Fruit fly (Drosophila melanogaster) whole organism, embryonic: ENCODE measurements around the gene por.
A peak's percentile ranks its signal among the peaks of the same experiment; 100 is the strongest.

ENCODE experiments used
- Awh ChIP-seq: fragments of 200-800 bp; sonication (Bioruptor generic); IDR thresholded peaks from 2 replicates; pipeline ENCODE4, ENCODE4 v1.3.6; 2022; ENCODE audit warnings: missing biosample characterization, missing genetic modification characterization
- Bgb ChIP-seq: fragments of 200-800 bp; sonication (Bioruptor generic); IDR thresholded peaks from 2 replicates; pipeline ENCODE4 v1.3.6; 2022; ENCODE audit warnings: missing biosample characterization, missing genetic modification characterization; ENCODE audit not compliant: partially characterized antibody
- Bteb2 ChIP-seq: fragments of 200-800 bp; sonication (Bioruptor generic); optimal IDR thresholded peaks from 2 replicates; lab custom pipeline; 2016; ENCODE audit warnings: missing biosample characterization, missing genetic modification characterization
- CG11456 ChIP-seq: fragments of 200-800 bp; sonication (Bioruptor generic); IDR thresholded peaks from 3 replicates; pipeline ENCODE4 v1.3.6; 2022; ENCODE audit warnings: missing biosample characterization, missing genetic modification characterization
- CG12659 ChIP-seq: fragments of 200-800 bp; sonication (Bioruptor generic); optimal IDR thresholded peaks from 3 replicates; lab custom pipeline; 2017; ENCODE audit warnings: mild to moderate bottlenecking, missing biosample characterization, missing genetic modification reagents, missing genetic modification characterization
- CG12744 ChIP-seq: fragments of 200-800 bp; sonication (Bioruptor generic); optimal IDR thresholded peaks from 2 replicates; lab custom pipeline; 2016; ENCODE audit warnings: missing biosample characterization, missing genetic modification characterization
- CG13775 ChIP-seq: fragments of 200-800 bp; sonication (Bioruptor generic); optimal IDR thresholded peaks from 3 replicates; lab custom pipeline; 2017; ENCODE audit warnings: missing biosample characterization, mild to moderate bottlenecking, missing genetic modification characterization
- CG14710 ChIP-seq: fragments of 200-800 bp; sonication (Bioruptor generic); optimal IDR thresholded peaks from 3 replicates; lab custom pipeline; 2019; ENCODE audit warnings: missing biosample characterization, mild to moderate bottlenecking, missing genetic modification characterization, moderate library complexity
- CG15514 ChIP-seq: fragments of 200-800 bp; sonication (Bioruptor generic); optimal IDR thresholded peaks from 3 replicates; lab custom pipeline; 2017; ENCODE audit warnings: missing biosample characterization, missing genetic modification characterization, mild to moderate bottlenecking, moderate library complexity, missing genetic modification reagents
- CG1602 ChIP-seq: fragments of 200-800 bp; sonication (Bioruptor generic); optimal IDR thresholded peaks from 3 replicates; lab custom pipeline; 2016; ENCODE audit warnings: missing biosample characterization, missing genetic modification characterization
- CG17328 ChIP-seq: fragments of 200-800 bp; sonication (Bioruptor generic); IDR thresholded peaks from 2 replicates; pipeline ENCODE4 v1.3.6; 2022; ENCODE audit warnings: missing biosample characterization, missing genetic modification characterization
- CG17829 ChIP-seq: fragments of 200-800 bp; optimal IDR thresholded peaks from 2 replicates; lab custom pipeline; 2019; ENCODE audit warnings: missing biosample characterization, mild to moderate bottlenecking, missing genetic modification characterization, moderate library complexity
- CG18619 ChIP-seq: fragments of 200-800 bp; sonication (Bioruptor generic); optimal IDR thresholded peaks from 3 replicates; lab custom pipeline; 2017; ENCODE audit warnings: missing biosample characterization, mild to moderate bottlenecking, missing genetic modification characterization
- CG2129 ChIP-seq: fragments of 200-800 bp; sonication (Bioruptor generic); IDR thresholded peaks from 2 replicates; pipeline ENCODE4 v1.3.6; 2022; ENCODE audit warnings: missing biosample characterization, missing genetic modification characterization; ENCODE audit not compliant: partially characterized antibody
- CG30403 ChIP-seq: fragments of 200-800 bp; sonication (Bioruptor generic); optimal IDR thresholded peaks from 3 replicates; lab custom pipeline; 2016; ENCODE audit warnings: missing biosample characterization, missing genetic modification characterization
- CG33557 ChIP-seq: fragments of 200-800 bp; sonication (Bioruptor generic); optimal IDR thresholded peaks from 2 replicates; lab custom pipeline; 2019; ENCODE audit warnings: missing biosample characterization, mild to moderate bottlenecking, missing genetic modification characterization, moderate library complexity
- CG3847 ChIP-seq: fragments of 200-800 bp; sonication (Bioruptor generic); IDR thresholded peaks from 2 replicates; pipeline ENCODE4 v1.3.6; 2022; ENCODE audit warnings: missing biosample characterization, missing genetic modification characterization
- CG42726 ChIP-seq: fragments of 200-800 bp; sonication (Bioruptor generic); IDR thresholded peaks from 2 replicates; pipeline ENCODE4 v1.3.6; 2022; ENCODE audit warnings: missing biosample characterization, missing genetic modification characterization; ENCODE audit not compliant: partially characterized antibody
- CG7745 ChIP-seq: fragments of 200-800 bp; sonication (Bioruptor generic); optimal IDR thresholded peaks from 2 replicates; lab custom pipeline; 2018; ENCODE audit warnings: missing biosample characterization, mild to moderate bottlenecking, missing genetic modification characterization, moderate library complexity
- CG8478 ChIP-seq: fragments of >200 bp; optimal IDR thresholded peaks from 2 replicates; lab custom pipeline; 2018
- CG9932 ChIP-seq: fragments of 200-800 bp; sonication (Bioruptor generic); IDR thresholded peaks from 2 replicates; pipeline ENCODE4 v1.3.6; 2022; ENCODE audit warnings: missing biosample characterization, missing genetic modification characterization
- Dp ChIP-seq: fragments of 200-800 bp; sonication (Bioruptor generic); optimal IDR thresholded peaks from 2 replicates; lab custom pipeline; 2018; ENCODE audit warnings: missing biosample characterization, mild to moderate bottlenecking, missing genetic modification characterization, moderate library complexity
- HmgD ChIP-seq: fragments of 200-800 bp; sonication (Bioruptor generic); optimal IDR thresholded peaks from 3 replicates; lab custom pipeline; 2016; ENCODE audit warnings: missing biosample characterization, missing genetic modification characterization
- HmgZ ChIP-seq: fragments of 200-800 bp; sonication (Bioruptor generic); optimal IDR thresholded peaks from 2 replicates; lab custom pipeline; 2018; ENCODE audit warnings: missing biosample characterization, mild to moderate bottlenecking, missing genetic modification characterization
- Myb ChIP-seq: fragments of 200-800 bp; sonication (Bioruptor generic); optimal IDR thresholded peaks from 2 replicates; lab custom pipeline; 2016; ENCODE audit warnings: missing biosample characterization, missing genetic modification characterization
- Neu2 ChIP-seq: fragments of 200-800 bp; sonication (Bioruptor generic); optimal IDR thresholded peaks from 3 replicates; lab custom pipeline; 2016; ENCODE audit warnings: missing biosample characterization, missing genetic modification characterization, borderline replicate concordance
- Rfx ChIP-seq: fragments of 200-800 bp; sonication (Bioruptor generic); IDR thresholded peaks from 2 replicates; pipeline ENCODE4 v1.3.6; 2022; ENCODE audit warnings: missing biosample characterization, missing genetic modification characterization
- Sin3A ChIP-seq: fragments of >200 bp; optimal IDR thresholded peaks from 2 replicates; lab custom pipeline; 2018
- Taf1 ChIP-seq: fragments of 200-800 bp; sonication (Bioruptor generic); IDR thresholded peaks from 2 replicates; pipeline ENCODE4 v1.3.6; 2022; ENCODE audit warnings: missing biosample characterization, missing genetic modification characterization
- Xbp1 ChIP-seq: fragments of 200-800 bp; sonication (Bioruptor generic); optimal IDR thresholded peaks from 3 replicates; lab custom pipeline; 2016; ENCODE audit warnings: missing biosample characterization, mild to moderate bottlenecking, missing genetic modification characterization
- abd-A ChIP-seq: fragments of 200-800 bp; sonication (Bioruptor generic); optimal IDR thresholded peaks from 3 replicates; lab custom pipeline; 2019; ENCODE audit warnings: missing biosample characterization, mild to moderate bottlenecking, missing genetic modification characterization, moderate library complexity
- ci ChIP-seq: fragments of 200-800 bp; sonication (Bioruptor generic); IDR thresholded peaks from 3 replicates; pipeline ENCODE4 v1.3.6; 2022; ENCODE audit warnings: missing biosample characterization, missing genetic modification characterization
- croc ChIP-seq: fragments of 200-800 bp; sonication (Bioruptor generic); conservative IDR thresholded peaks from 3 replicates; pipeline ENCODE4 v1.3.6; 2022; ENCODE audit warnings: missing biosample characterization, missing genetic modification characterization
- en ChIP-seq: fragments of 200-800 bp; sonication (Bioruptor generic); optimal IDR thresholded peaks from 2 replicates; lab custom pipeline; 2016; ENCODE audit warnings: missing biosample characterization, missing genetic modification characterization
- hkb ChIP-seq, 2 experiments: fragments of 200-800 bp in 1 of 2; fragments of >200 bp in 1 of 2; sonication (Bioruptor generic) in 1 of 2; IDR thresholded peaks in 1 of 2; optimal IDR thresholded peaks in 1 of 2; 2 replicates each; pipeline versions ENCODE4 v1.3.6 to Lab custom; 2017 to 2022; ENCODE audit warnings: missing biosample characterization in 1 of 2, missing genetic modification characterization in 1 of 2
- ind ChIP-seq: fragments of 200-800 bp; sonication (Bioruptor generic); optimal IDR thresholded peaks from 3 replicates; lab custom pipeline; 2016; ENCODE audit warnings: missing biosample characterization, missing genetic modification characterization
- jumu ChIP-seq: fragments of 200-800 bp; sonication (Bioruptor generic); optimal IDR thresholded peaks from 3 replicates; lab custom pipeline; 2016; ENCODE audit warnings: missing biosample characterization, missing genetic modification characterization
- kah ChIP-seq: fragments of 200-800 bp; sonication (Bioruptor generic); optimal IDR thresholded peaks from 2 replicates; lab custom pipeline; 2018; ENCODE audit warnings: missing biosample characterization, mild to moderate bottlenecking, missing genetic modification characterization
- knrl ChIP-seq: fragments of 200-800 bp; sonication (Bioruptor generic); IDR thresholded peaks from 3 replicates; pipeline ENCODE4 v1.3.6; 2022; ENCODE audit warnings: missing biosample characterization, missing genetic modification characterization; ENCODE audit not compliant: partially characterized antibody
- mirr ChIP-seq: fragments of 200-800 bp; sonication (Bioruptor generic); optimal IDR thresholded peaks from 3 replicates; lab custom pipeline; 2018; ENCODE audit warnings: missing biosample characterization, mild to moderate bottlenecking, missing genetic modification characterization
- nom ChIP-seq: fragments of 200-800 bp; sonication (Bioruptor generic); optimal IDR thresholded peaks from 2 replicates; lab custom pipeline; 2017; ENCODE audit warnings: missing biosample characterization, missing genetic modification characterization, mild to moderate bottlenecking, moderate library complexity, missing genetic modification reagents
- oc ChIP-seq: fragments of 200-800 bp; sonication (Bioruptor generic); optimal IDR thresholded peaks from 2 replicates; lab custom pipeline; 2018; ENCODE audit warnings: missing biosample characterization, mild to moderate bottlenecking, missing genetic modification characterization, moderate library complexity
- pb ChIP-seq: fragments of 200-800 bp; sonication (Bioruptor generic); optimal IDR thresholded peaks from 3 replicates; lab custom pipeline; 2016; ENCODE audit warnings: missing biosample characterization, missing genetic modification characterization
- pros ChIP-seq: fragments of 200-800 bp; sonication (Bioruptor generic); optimal IDR thresholded peaks from 3 replicates; lab custom pipeline; 2019; ENCODE audit warnings: missing biosample characterization, mild to moderate bottlenecking, missing genetic modification characterization, moderate library complexity
- pzg ChIP-seq: fragments of 200-800 bp; sonication (Bioruptor generic); optimal IDR thresholded peaks from 3 replicates; lab custom pipeline; 2018; ENCODE audit warnings: missing biosample characterization, mild to moderate bottlenecking, missing genetic modification characterization, moderate library complexity
- sens ChIP-seq: fragments of 200-800 bp; sonication (Bioruptor generic); peaks from one replicate; lab custom pipeline; 2016; ENCODE audit warnings: missing biosample characterization, missing genetic modification characterization
- sob ChIP-seq: fragments of 200-800 bp; sonication (Bioruptor generic); IDR thresholded peaks from 2 replicates; pipeline ENCODE4 v1.3.6; 2022; ENCODE audit warnings: missing biosample characterization, missing genetic modification characterization
- trem ChIP-seq: fragments of 200-800 bp; optimal IDR thresholded peaks from 3 replicates; lab custom pipeline; 2019; ENCODE audit warnings: missing biosample characterization, mild to moderate bottlenecking, missing genetic modification characterization, moderate library complexity
- unc-4 ChIP-seq: fragments of 200-800 bp; sonication (Bioruptor generic); IDR thresholded peaks from 2 replicates; pipeline ENCODE4 v1.3.6; 2022; ENCODE audit warnings: missing biosample characterization, missing genetic modification characterization; ENCODE audit not compliant: partially characterized antibody
- z ChIP-seq: fragments of 200-800 bp; sonication (Bioruptor generic); IDR thresholded peaks from 3 replicates; pipeline ENCODE4 v1.3.6; 2022; ENCODE audit warnings: missing biosample characterization, missing genetic modification characterization

por gene

DNA sequence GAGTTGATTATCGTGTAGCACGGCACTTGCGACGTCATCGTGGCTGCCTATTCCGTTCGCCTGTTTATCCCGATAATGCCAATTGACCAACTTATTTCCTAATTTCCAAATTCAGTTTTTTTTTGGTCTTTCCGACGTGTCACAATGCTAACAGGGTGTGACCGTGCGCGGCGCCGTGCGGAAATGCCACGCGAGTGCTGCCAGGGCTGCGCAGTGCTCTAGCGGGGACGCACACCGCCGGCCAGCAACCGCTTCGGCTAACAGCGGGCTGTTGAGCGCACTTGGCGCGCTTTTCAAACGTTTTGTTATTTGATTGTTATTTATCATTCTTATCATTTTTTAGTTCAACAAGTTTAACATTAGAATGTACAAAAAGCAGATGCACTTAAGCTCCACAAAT lies 5.4 kb upstream of the por start, which contains the start of gene betaCOP (continued):
- TF ChIP-seq CG11456 (GFP tag; lab: Robert Waterston, UW) (peak; percentile 54; the same call in 1 of the 3 replicates), Rfx (GFP tag; lab: Robert Waterston, UW) (peak; percentile 48; the same call in 1 of the 2 replicates), CG42726 (GFP tag; lab: Robert Waterston, UW) (peak; percentile 44; the same call in 1 of the 2 replicates), Sin3A (peak; percentile 86), pros (GFP tag; lab: Kevin White, UChicago) (no peak), hkb (optimal IDR thresholded peaks at IDR 0.05; lab: Kevin White, UChicago) (peak; percentile 51), hkb (GFP tag; IDR thresholded peaks at IDR 0.05; lab: Robert Waterston, UW) (no peak), ci (GFP tag; lab: Robert Waterston, UW) (no peak), kah (GFP tag; lab: Kevin White, UChicago) (no peak), CG3847 (GFP tag; lab: Robert Waterston, UW) (peak; percentile 45), sens (GFP tag; lab: Kevin White, UChicago) (peak; percentile 8), CG8478 (lab: Kevin White, UChicago) (no peak), Bgb (GFP tag; lab: Robert Waterston, UW) (peak; percentile 40; the same call in 1 of the 2 replicates), HmgZ (tag; lab: Kevin White, UChicago) (peak; percentile 36), Dp (peak; percentile 96), CG15514 (GFP tag; lab: Kevin White, UChicago) (peak; percentile 73), pzg (GFP tag; lab: Kevin White, UChicago) (peak; percentile 97), CG2129 (GFP tag; lab: Robert Waterston, UW) (no peak), CG12659 (peak; percentile 13), CG17328 (0 out of 2 replicates have a peak, but pooled peaks have one; percentile 9), CG17829 (tag; lab: Kevin White, UChicago) (peak; percentile 29), Bteb2 (no peak), HmgD (GFP tag; lab: Kevin White, UChicago) (peak; percentile 58), nom (GFP tag; lab: Kevin White, UChicago) (no peak), CG30403 (GFP tag; lab: Kevin White, UChicago) (no peak), CG14710 (tag; lab: Kevin White, UChicago) (peak; percentile 56), Myb (GFP tag; lab: Kevin White, UChicago) (peak; percentile 42), CG9932 (peak; percentile 26; the same call in 1 of the 2 replicates), Xbp1 (GFP tag; lab: Kevin White, UChicago) (peak; percentile 45), knrl (GFP tag; lab: Robert Waterston, UW) (0 out of 3 replicates have a peak, but pooled peaks have one; percentile 15)

DNA sequence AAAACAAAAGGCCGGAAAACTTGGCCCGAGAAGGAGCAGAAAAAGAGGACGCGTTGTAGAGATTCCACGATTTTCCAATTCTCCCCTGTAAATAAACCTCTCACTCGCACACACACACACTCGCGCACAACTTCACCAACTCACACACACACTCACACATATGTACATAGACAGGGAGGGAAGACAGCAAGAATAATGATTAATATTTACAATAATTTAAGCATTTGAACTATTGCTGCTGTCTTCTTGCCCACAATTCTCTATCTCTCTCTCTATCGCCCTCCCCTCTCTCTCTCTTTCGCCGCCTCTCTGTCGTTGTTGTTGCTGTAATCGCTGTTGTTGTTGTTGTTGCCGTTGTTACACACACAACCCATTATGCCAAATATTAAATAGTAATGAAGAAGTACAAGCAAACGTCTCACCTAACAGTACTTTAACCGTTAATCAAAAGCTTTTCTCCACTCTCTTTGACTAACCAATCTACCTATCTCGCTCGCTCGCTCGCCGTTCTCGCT lies 5.2 kb downstream of the por start:
- no peak for TF ChIP-seq jumu (GFP tag; lab: Kevin White, UChicago)
- TF ChIP-seq CG13775 (GFP tag; lab: Kevin White, UChicago) = no peak
- TF ChIP-seq pb (GFP tag; lab: Kevin White, UChicago) = no peak
- TF ChIP-seq en (GFP tag; lab: Kevin White, UChicago) = no peak
- TF ChIP-seq croc (GFP tag; lab: Robert Waterston, UW) = no peak
- no peak for TF ChIP-seq CG7745
- TF ChIP-seq CG11456 (GFP tag; lab: Robert Waterston, UW) = no peak
- no peak for TF ChIP-seq z (GFP tag; lab: Robert Waterston, UW)
- no peak for TF ChIP-seq CG33557
- no peak for TF ChIP-seq trem (tag; lab: Kevin White, UChicago)
- TF ChIP-seq oc (tag; lab: Kevin White, UChicago) = no peak
- no peak for TF ChIP-seq ci (GFP tag; lab: Robert Waterston, UW)
- no peak for TF ChIP-seq Awh (GFP tag; lab: Robert Waterston, UW)
- TF ChIP-seq Neu2 (GFP tag; lab: Kevin White, UChicago) = no peak
- no peak for TF ChIP-seq CG18619 (GFP tag; lab: Kevin White, UChicago)
- 0 out of 2 replicates have a peak, but pooled peaks have one; percentile 15 for TF ChIP-seq sob (GFP tag; lab: Robert Waterston, UW)
- TF ChIP-seq abd-A (tag; lab: Kevin White, UChicago) = no peak
- TF ChIP-seq ind (GFP tag; lab: Kevin White, UChicago) = no peak
- TF ChIP-seq Taf1 (GFP tag; lab: Robert Waterston, UW) = no peak
- TF ChIP-seq unc-4 (GFP tag; lab: Robert Waterston, UW) = no peak
- TF ChIP-seq CG12744 (GFP tag; lab: Kevin White, UChicago) = no peak
- peak; percentile 9 for TF ChIP-seq HmgZ (tag; lab: Kevin White, UChicago)
- TF ChIP-seq CG1602 (GFP tag; lab: Kevin White, UChicago) = no peak
- TF ChIP-seq mirr (GFP tag; lab: Kevin White, UChicago) = peak; percentile 36
